Worm (Caenorhabditis elegans): ENCODE results near the gene pid-1.

DNA sequence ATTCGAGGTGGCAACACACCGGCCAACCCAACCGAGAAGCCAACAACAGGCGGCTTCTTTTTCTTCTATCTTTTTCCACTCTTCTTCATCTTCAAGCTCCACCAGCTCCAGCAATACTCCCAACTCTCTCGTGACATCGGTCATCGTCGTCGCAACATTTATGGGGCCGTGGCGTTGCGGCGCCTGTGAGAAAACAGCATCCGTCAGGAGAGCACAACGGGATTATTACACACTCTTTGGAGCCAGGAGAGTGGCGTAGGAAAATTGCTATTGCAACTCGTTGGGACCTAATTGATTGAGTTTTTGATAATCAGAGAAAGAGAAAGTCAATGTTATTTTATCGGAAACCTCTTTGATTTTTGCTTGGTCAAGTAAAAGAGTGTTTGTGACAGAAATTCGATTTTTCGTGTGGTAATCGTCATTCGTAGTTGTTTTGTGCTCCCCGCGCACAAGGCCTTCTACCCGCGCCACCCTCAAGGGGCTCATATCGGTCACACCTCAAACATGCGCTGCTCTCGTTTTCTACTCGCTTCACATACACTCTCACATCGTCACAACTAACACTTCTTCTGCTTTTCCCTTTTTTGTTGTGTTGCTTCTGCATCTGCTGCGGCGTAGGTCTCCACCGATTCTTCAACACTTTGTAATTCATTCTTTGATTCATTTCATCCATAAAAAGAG is 50.1 kb downstream of the pid-1 start:
- TF ChIP-seq rec-8 (tag; optimal IDR thresholded peaks at IDR 0.05) (no peak), snpc-1.3 (tag; optimal IDR thresholded peaks at IDR 0.05; ENCODE audit: insufficient read depth) (no peak), madf-8 (GFP tag; conservative IDR thresholded peaks at IDR 0.05) (no peak), attf-5 (GFP tag; optimal IDR thresholded peaks at IDR 0.05) (no peak), K11D2.4 (GFP tag; IDR thresholded peaks at IDR 0.05) (no peak), ekl-4 (GFP tag; IDR thresholded peaks at IDR 0.05) (no peak), unc-130 (GFP tag; optimal IDR thresholded peaks at IDR 0.05) (no peak), mxl-1 (tag; optimal IDR thresholded peaks at IDR 0.05) (no peak), hrde-1 (tag; optimal IDR thresholded peaks at IDR 0.05; ENCODE audit: borderline replicate concordance) (no peak), nfya-1 (tag; optimal IDR thresholded peaks at IDR 0.05; ENCODE audit: borderline replicate concordance, insufficient read depth) (no peak), ztf-22 (GFP tag; optimal IDR thresholded peaks at IDR 0.05) (no peak), snpc-4 (GFP tag; optimal IDR thresholded peaks at IDR 0.05) (no peak), snpc-4 (tag; optimal IDR thresholded peaks at IDR 0.05) (no peak)

Data from whole organism, young adult.